Worm (Caenorhabditis elegans) whole organism, late embryonic: ENCODE data around the gene T08G3.6.

Experiments used
- C08G9.2 ChIP-seq: sonication (generic microtip); optimal IDR thresholded peaks from 2 replicates; lab custom pipeline; 2016; ENCODE audit warnings: mild to moderate bottlenecking, missing genetic modification characterization, moderate library complexity, missing compliant biosample characterization
- C38D4.7 ChIP-seq: fragments of 200-800 bp; sonication (Bioruptor generic); optimal IDR thresholded peaks from 2 replicates; lab custom pipeline; 2018; ENCODE audit warnings: mild to moderate bottlenecking, missing genetic modification characterization, moderate library complexity, missing compliant biosample characterization
- K02D7.2 ChIP-seq: sonication (generic microtip); optimal IDR thresholded peaks from 2 replicates; lab custom pipeline; 2017; ENCODE audit warnings: mild to moderate bottlenecking, missing genetic modification characterization, missing compliant biosample characterization
- T23F11.4 ChIP-seq: fragments of 200-800 bp; sonication (Bioruptor generic); optimal IDR thresholded peaks from 2 replicates; lab custom pipeline; 2018; ENCODE audit warnings: mild to moderate bottlenecking, missing genetic modification characterization, missing compliant biosample characterization
- Y22D7AL.16 ChIP-seq: sonication (generic microtip); optimal IDR thresholded peaks from 2 replicates; lab custom pipeline; 2016; ENCODE audit warnings: missing genetic modification characterization, missing compliant biosample characterization
- ahr-1 ChIP-seq: sonication (generic microtip); optimal IDR thresholded peaks from 2 replicates; lab custom pipeline; 2016; ENCODE audit warnings: missing genetic modification characterization, missing compliant biosample characterization
- ceh-18 ChIP-seq: sonication (generic microtip); optimal IDR thresholded peaks from 2 replicates; lab custom pipeline; 2016; ENCODE audit warnings: missing genetic modification characterization, missing compliant biosample characterization
- ceh-2 ChIP-seq: sonication (generic microtip); optimal IDR thresholded peaks from 2 replicates; lab custom pipeline; 2016; ENCODE audit warnings: missing genotype, missing genetic modification characterization, missing compliant biosample characterization
- ceh-22 ChIP-seq: sonication (generic microtip); optimal IDR thresholded peaks from 2 replicates; lab custom pipeline; 2017; ENCODE audit warnings: missing biosample characterization, missing genetic modification characterization
- ceh-31 ChIP-seq: sonication (generic microtip); optimal IDR thresholded peaks from 2 replicates; lab custom pipeline; 2016; ENCODE audit warnings: missing genetic modification characterization, missing compliant biosample characterization
- ceh-34 ChIP-seq: sonication (generic microtip); optimal IDR thresholded peaks from 2 replicates; lab custom pipeline; 2016; ENCODE audit warnings: mild to moderate bottlenecking, missing genetic modification characterization, missing compliant biosample characterization
- ceh-45 ChIP-seq: fragments of 200-800 bp; sonication (Bioruptor generic); IDR thresholded peaks from 2 replicates; pipeline ENCODE4 v1.3.6; 2022; ENCODE audit warnings: missing genetic modification reagents, missing genetic modification characterization, missing compliant biosample characterization
- ceh-48 ChIP-seq: sonication (generic microtip); optimal IDR thresholded peaks from 2 replicates; lab custom pipeline; 2016; ENCODE audit warnings: missing genetic modification characterization, inconsistent platforms, missing compliant biosample characterization
- ceh-9 ChIP-seq: sonication (generic microtip); optimal IDR thresholded peaks from 2 replicates; lab custom pipeline; 2016; ENCODE audit warnings: mild to moderate bottlenecking, missing genetic modification characterization, inconsistent platforms, missing compliant biosample characterization
- che-1 ChIP-seq: sonication (generic microtip); optimal IDR thresholded peaks from 2 replicates; lab custom pipeline; 2016; ENCODE audit warnings: mild to moderate bottlenecking, missing genetic modification characterization, missing compliant biosample characterization
- dmd-4 ChIP-seq: sonication (generic microtip); optimal IDR thresholded peaks from 2 replicates; lab custom pipeline; 2016; ENCODE audit warnings: borderline replicate concordance, missing genetic modification characterization, missing compliant biosample characterization
- dve-1 ChIP-seq: sonication (generic microtip); optimal IDR thresholded peaks from 2 replicates; lab custom pipeline; 2017; ENCODE audit warnings: antibody characterized with exemption, mild to moderate bottlenecking, missing genetic modification characterization, missing compliant biosample characterization
- elt-2 ChIP-seq: sonication (generic microtip); optimal IDR thresholded peaks from 2 replicates; lab custom pipeline; 2016; ENCODE audit warnings: missing genetic modification reagents, missing genetic modification characterization, missing compliant biosample characterization
- elt-4 ChIP-seq: sonication (generic microtip); optimal IDR thresholded peaks from 2 replicates; lab custom pipeline; 2016; ENCODE audit warnings: missing genetic modification characterization, missing compliant biosample characterization
- eyg-1 ChIP-seq: sonication (generic microtip); optimal IDR thresholded peaks from 2 replicates; lab custom pipeline; 2016; ENCODE audit warnings: missing genotype, missing genetic modification characterization, missing compliant biosample characterization
- fkh-10 ChIP-seq: fragments of 150-350 bp; optimal IDR thresholded peaks from 2 replicates; lab custom pipeline; 2014; ENCODE audit warnings: missing biosample characterization, missing genetic modification reagents, missing genetic modification characterization
- gmeb-2 ChIP-seq: sonication (generic microtip); optimal IDR thresholded peaks from 2 replicates; lab custom pipeline; 2016; ENCODE audit warnings: missing genetic modification characterization, inconsistent platforms, missing compliant biosample characterization
- hlh-13 ChIP-seq: fragments of 200-800 bp; sonication (Bioruptor generic); optimal IDR thresholded peaks from 2 replicates; lab custom pipeline; 2018; ENCODE audit warnings: mild to moderate bottlenecking, missing genetic modification characterization, missing compliant biosample characterization
- hlh-15 ChIP-seq: sonication (generic microtip); optimal IDR thresholded peaks from 2 replicates; lab custom pipeline; 2016; ENCODE audit warnings: missing genetic modification characterization, missing compliant biosample characterization
- hlh-30 ChIP-seq: sonication (generic microtip); optimal IDR thresholded peaks from 2 replicates; lab custom pipeline; 2017; ENCODE audit warnings: antibody characterized with exemption, missing genetic modification characterization, missing compliant biosample characterization; ENCODE audit not compliant: insufficient read depth
- hlh-6 ChIP-seq: sonication (generic microtip); optimal IDR thresholded peaks from 2 replicates; lab custom pipeline; 2016; ENCODE audit warnings: missing genotype, missing genetic modification characterization, missing compliant biosample characterization
- hlh-8 ChIP-seq: sonication (generic microtip); optimal IDR thresholded peaks from 2 replicates; lab custom pipeline; 2016; ENCODE audit warnings: missing genotype, missing genetic modification characterization, missing compliant biosample characterization
- lim-6 ChIP-seq: sonication (generic microtip); optimal IDR thresholded peaks from 2 replicates; lab custom pipeline; 2016; ENCODE audit warnings: missing genetic modification characterization, missing compliant biosample characterization
- lin-11 ChIP-seq: fragments of 200-800 bp; sonication (Bioruptor generic); optimal IDR thresholded peaks from 2 replicates; lab custom pipeline; 2018; ENCODE audit warnings: mild to moderate bottlenecking, missing genetic modification characterization, missing compliant biosample characterization
- mec-3 ChIP-seq: sonication (generic microtip); optimal IDR thresholded peaks from 2 replicates; lab custom pipeline; 2016; ENCODE audit warnings: borderline replicate concordance, missing genetic modification characterization, missing compliant biosample characterization
- nfya-1 ChIP-seq: sonication (generic microtip); optimal IDR thresholded peaks from 2 replicates; lab custom pipeline; 2017; ENCODE audit warnings: missing genetic modification characterization, mild to moderate bottlenecking, missing compliant biosample characterization, antibody characterized with exemption, moderate library complexity
- nhr-11 ChIP-seq: fragments of 150-350 bp; optimal IDR thresholded peaks from 2 replicates; lab custom pipeline; 2014; ENCODE audit warnings: missing biosample characterization, missing genetic modification characterization
- npax-4 ChIP-seq: sonication (generic microtip); optimal IDR thresholded peaks from 2 replicates; lab custom pipeline; 2016; ENCODE audit warnings: missing genetic modification characterization, missing compliant biosample characterization
- odd-2 ChIP-seq: sonication (generic microtip); optimal IDR thresholded peaks from 2 replicates; lab custom pipeline; 2017; ENCODE audit warnings: antibody characterized with exemption, mild to moderate bottlenecking, missing genetic modification characterization, missing compliant biosample characterization
- pag-3 ChIP-seq: sonication (generic microtip); optimal IDR thresholded peaks from 2 replicates; lab custom pipeline; 2016; ENCODE audit warnings: missing compliant biosample characterization, missing genetic modification characterization, borderline replicate concordance
- pha-2 ChIP-seq: sonication (generic microtip); optimal IDR thresholded peaks from 2 replicates; lab custom pipeline; 2017; ENCODE audit warnings: mild to moderate bottlenecking, missing genetic modification characterization, missing compliant biosample characterization
- pqm-1 ChIP-seq: sonication (generic microtip); optimal IDR thresholded peaks from 2 replicates; lab custom pipeline; 2016; ENCODE audit warnings: missing genetic modification characterization, missing compliant biosample characterization
- pros-1 ChIP-seq: fragments of 150-350 bp; optimal IDR thresholded peaks from 2 replicates; lab custom pipeline; 2014; ENCODE audit warnings: missing biosample characterization, missing genetic modification reagents, missing genetic modification characterization
- sdc-2 ChIP-seq: sonication (generic microtip); optimal IDR thresholded peaks from 2 replicates; lab custom pipeline; 2016; ENCODE audit warnings: missing genotype, missing genetic modification characterization, missing compliant biosample characterization
- syd-9 ChIP-seq: sonication (generic microtip); optimal IDR thresholded peaks from 2 replicates; lab custom pipeline; 2016; ENCODE audit warnings: mild to moderate bottlenecking, missing genetic modification characterization, moderate library complexity, missing compliant biosample characterization
- tbx-7 ChIP-seq: sonication (generic microtip); optimal IDR thresholded peaks from 2 replicates; lab custom pipeline; 2016; ENCODE audit warnings: missing genotype, missing genetic modification characterization, missing compliant biosample characterization
- ttx-3 ChIP-seq: sonication (generic microtip); optimal IDR thresholded peaks from 2 replicates; lab custom pipeline; 2016; ENCODE audit warnings: missing genetic modification reagents, missing genetic modification characterization, missing compliant biosample characterization
- unc-3 ChIP-seq, 2 experiments: fragments of 200-800 bp in 1 of 2; sonication (Bioruptor generic) in 1 of 2; sonication (generic microtip) in 1 of 2; conservative IDR thresholded peaks in 1 of 2; optimal IDR thresholded peaks in 1 of 2; 2 replicates each; pipeline versions ENCODE4 v1.3.6 to Lab custom; 2016 to 2022; ENCODE audit warnings: missing compliant biosample characterization in 2 of 2, missing genetic modification characterization in 2 of 2, missing genetic modification reagents in 1 of 2
- unc-42 ChIP-seq: sonication (generic microtip); optimal IDR thresholded peaks from 2 replicates; lab custom pipeline; 2016; ENCODE audit warnings: missing genotype, missing genetic modification characterization, missing compliant biosample characterization
- unc-55 ChIP-seq: sonication (generic microtip); optimal IDR thresholded peaks from 2 replicates; lab custom pipeline; 2017; ENCODE audit warnings: missing biosample characterization, missing genetic modification reagents, missing genetic modification characterization
- zip-5 ChIP-seq: sonication (generic microtip); optimal IDR thresholded peaks from 2 replicates; lab custom pipeline; 2016; ENCODE audit warnings: missing genetic modification characterization, missing compliant biosample characterization
- ztf-16 ChIP-seq: sonication (generic microtip); optimal IDR thresholded peaks from 2 replicates; lab custom pipeline; 2017; ENCODE audit warnings: missing genetic modification characterization, missing compliant biosample characterization

Gene T08G3.6

DNA sequence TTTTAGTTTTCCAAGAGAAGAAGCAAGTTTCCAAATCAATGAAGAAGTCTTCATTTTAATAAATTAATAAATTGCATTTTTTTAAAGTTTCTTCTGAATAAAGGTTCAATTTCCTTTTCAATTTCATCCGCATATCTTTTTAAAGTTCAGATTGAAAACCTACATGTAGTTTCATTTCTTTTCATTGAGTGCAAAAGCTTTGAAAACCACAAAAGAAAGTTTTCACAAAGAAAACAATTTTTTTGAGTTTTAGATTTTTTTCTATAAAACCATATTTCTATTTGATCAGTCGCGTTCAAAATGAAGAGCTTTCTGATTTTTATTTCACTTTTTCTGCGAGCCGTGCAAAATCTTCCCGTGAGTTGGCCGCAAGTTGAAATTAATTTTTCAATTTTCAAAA is at the start of gene T08G3.6:
T08G3.6 (plus strand) TSS at position 301 of the 400 bp plus-strand sequence.
- TF ChIP-seq ceh-34 (tag; lab: Kevin White, UChicago) (no peak), gmeb-2 (no peak), ceh-31 (tag; lab: Kevin White, UChicago) (no peak), ttx-3 (tag; lab: Kevin White, UChicago) (no peak), dve-1 (tag; lab: Kevin White, UChicago) (no peak), nfya-1 (tag; lab: Kevin White, UChicago) (no peak), npax-4 (tag; lab: Kevin White, UChicago) (no peak), unc-55 (no peak), pqm-1 (tag; lab: Kevin White, UChicago) (no peak), C38D4.7 (GFP tag; lab: Kevin White, UChicago) (no peak), Y22D7AL.16 (tag; lab: Kevin White, UChicago) (no peak), odd-2 (no peak), ceh-48 (no peak), ceh-22 (tag; lab: Kevin White, UChicago) (no peak), pha-2 (tag; lab: Kevin White, UChicago) (no peak), ceh-45 (GFP tag; lab: Robert Waterston, UW) (no peak), hlh-8 (tag; lab: Kevin White, UChicago) (no peak), elt-2 (tag; lab: Kevin White, UChicago) (no peak), ztf-16 (tag; lab: Kevin White, UChicago) (no peak)

DNA sequence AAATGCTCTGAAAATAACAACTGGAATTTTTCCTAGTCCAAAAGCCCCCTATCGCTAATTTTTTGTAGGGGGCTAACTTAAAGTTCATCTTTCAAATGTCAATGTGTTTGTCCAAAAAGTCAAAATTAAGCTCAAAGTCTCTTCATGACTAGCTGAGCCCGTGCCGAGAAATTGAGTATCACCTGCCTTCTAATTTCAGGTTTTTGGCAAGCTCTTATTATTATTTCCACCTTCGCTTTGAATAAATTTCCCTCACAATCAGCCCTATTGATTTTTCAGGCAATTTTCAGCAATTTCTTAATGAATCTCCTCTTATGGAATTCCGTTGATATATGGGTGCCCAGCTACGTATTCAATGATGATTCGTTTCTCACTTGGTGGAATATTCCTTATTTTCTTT is 46.4 kb upstream of the T08G3.6 start, which contains the start of gene sre-36:
sre-36 (plus strand) TSS at position 301 of the 400 bp plus-strand sequence.
- TF ChIP-seq unc-55: no peak
- no peak for TF ChIP-seq eyg-1 (tag; lab: Kevin White, UChicago)
- TF ChIP-seq hlh-13 (GFP tag; lab: Kevin White, UChicago): no peak
- TF ChIP-seq fkh-10 (GFP tag; lab: Kevin White, UChicago): no peak
- no peak for TF ChIP-seq lim-6 (tag; lab: Kevin White, UChicago)
- TF ChIP-seq sdc-2 (tag; lab: Kevin White, UChicago): no peak
- TF ChIP-seq, all 69 proteins: peak for 0

DNA sequence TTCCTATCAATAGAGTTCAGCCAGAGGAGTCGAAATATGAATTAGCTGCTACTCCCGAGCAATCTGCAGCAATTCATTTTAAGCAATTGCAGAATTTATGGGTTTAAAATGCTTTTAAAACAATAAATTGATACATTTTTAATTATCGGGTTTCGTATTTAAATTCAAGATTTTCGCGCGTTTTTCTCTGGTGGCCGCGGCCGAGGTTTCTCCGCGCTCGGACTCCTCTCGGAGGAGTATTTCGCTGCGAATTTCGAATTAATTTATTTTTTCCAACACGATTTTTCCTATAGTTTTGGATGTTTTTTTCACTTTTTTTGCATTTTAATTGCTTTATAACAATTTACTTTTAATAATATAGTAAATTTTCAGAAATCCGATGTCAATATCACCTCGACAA is 44.3 kb upstream of the T08G3.6 start, which contains the start of gene F13A7.14:
F13A7.14 (plus strand) TSS at position 373 of the 400 bp plus-strand sequence.
- TF ChIP-seq gmeb-2 (no peak), hlh-6 (tag; lab: Kevin White, UChicago) (no peak), pag-3 (no peak), hlh-15 (tag; lab: Kevin White, UChicago) (no peak), hlh-8 (tag; lab: Kevin White, UChicago) (peak; percentile 64), T23F11.4 (GFP tag; lab: Kevin White, UChicago) (no peak), zip-5 (tag; lab: Kevin White, UChicago) (peak; percentile 82), lin-11 (tag; lab: Kevin White, UChicago) (no peak), dmd-4 (tag; lab: Kevin White, UChicago) (no peak), hlh-30 (tag; lab: Kevin White, UChicago) (no peak), ceh-9 (tag; lab: Kevin White, UChicago) (no peak), eyg-1 (tag; lab: Kevin White, UChicago) (no peak), unc-42 (tag; lab: Kevin White, UChicago) (peak; percentile 56), ceh-18 (no peak), mec-3 (tag; lab: Kevin White, UChicago) (peak; percentile 72), npax-4 (tag; lab: Kevin White, UChicago) (no peak), unc-55 (no peak), ttx-3 (tag; lab: Kevin White, UChicago) (no peak), ceh-2 (tag; lab: Kevin White, UChicago) (peak; percentile 92), elt-4 (no peak), syd-9 (no peak), K02D7.2 (tag; lab: Kevin White, UChicago) (no peak), sdc-2 (tag; lab: Kevin White, UChicago) (no peak), C38D4.7 (GFP tag; lab: Kevin White, UChicago) (no peak), C08G9.2 (tag; lab: Kevin White, UChicago) (peak; percentile 96), ceh-31 (tag; lab: Kevin White, UChicago) (peak; percentile 93), pros-1 (tag; lab: Kevin White, UChicago) (no peak), ahr-1 (tag; lab: Kevin White, UChicago) (no peak), ceh-22 (tag; lab: Kevin White, UChicago) (no peak), ceh-48 (no peak), nhr-11 (tag; lab: Kevin White, UChicago) (no peak), unc-3 (GFP tag; conservative IDR thresholded peaks at IDR 0.05; lab: Robert Waterston, UW) (no peak), unc-3 (tag; optimal IDR thresholded peaks at IDR 0.05; lab: Kevin White, UChicago) (no peak), tbx-7 (tag; lab: Kevin White, UChicago) (peak; percentile 88), che-1 (tag; lab: Kevin White, UChicago) (no peak)
